Worm (Caenorhabditis elegans): Measurements from ENCODE around the gene F56D6.20.
"Not testable (repeated sequence)": the region's sequence is repeated elsewhere in the genome, so short reads cannot be mapped to it uniquely, and the experiment has no call there.

The F56D6.20 gene

ce11 chrIV:3921898-3922297 is 9.2 kb downstream of the F56D6.20 start, which contains the start of gene clec-67:
Gene clec-67 (plus strand): TSS chrIV:3922165.
- TF ChIP-seq aly-1 (tag; optimal IDR thresholded peaks at IDR 0.05) (no peak), ceh-36 (tag; optimal IDR thresholded peaks at IDR 0.05) (no peak), ama-1 (optimal IDR thresholded peaks at IDR 0.05) (no peak), ceh-13 (GFP tag; optimal IDR thresholded peaks at IDR 0.05) (no peak), tbx-11 (GFP tag; IDR thresholded peaks at IDR 0.05) (no peak), sea-1 (GFP tag; conservative IDR thresholded peaks at IDR 0.05) (no peak), F13C5.2 (tag; optimal IDR thresholded peaks at IDR 0.05) (no peak), hmbx-1 (tag; optimal IDR thresholded peaks at IDR 0.05) (no peak), ets-7 (tag; optimal IDR thresholded peaks at IDR 0.05) (no peak), tbx-37 (GFP tag; conservative IDR thresholded peaks at IDR 0.05) (no peak), flt-1 (GFP tag; IDR thresholded peaks at IDR 0.05) (no peak), B0310.2 (tag; optimal IDR thresholded peaks at IDR 0.05) (no peak), tra-4 (tag; optimal IDR thresholded peaks at IDR 0.05) (no peak)

ce11 chrIV:3926117-3926516 is 13.4 kb downstream of the F56D6.20 start, which contains the start of gene clec-68:
Gene clec-68 (plus strand): TSS chrIV:3926417.
- TF ChIP-seq ets-7 (tag; optimal IDR thresholded peaks at IDR 0.05) (no peak), scrt-1 (GFP tag; IDR thresholded peaks at IDR 0.05) (no peak), ceh-36 (tag; optimal IDR thresholded peaks at IDR 0.05) (no peak), tbx-11 (GFP tag; IDR thresholded peaks at IDR 0.05) (no peak), tra-4 (tag; optimal IDR thresholded peaks at IDR 0.05) (no peak), tbx-37 (GFP tag; conservative IDR thresholded peaks at IDR 0.05) (no peak), ama-1 (optimal IDR thresholded peaks at IDR 0.05) (no peak), aly-1 (tag; optimal IDR thresholded peaks at IDR 0.05) (no peak), sea-1 (GFP tag; conservative IDR thresholded peaks at IDR 0.05) (no peak), ceh-13 (GFP tag; optimal IDR thresholded peaks at IDR 0.05) (no peak), hmg-4 (GFP tag; optimal IDR thresholded peaks at IDR 0.05) (no peak), pes-1 (GFP tag; IDR thresholded peaks at IDR 0.05) (no peak), hnd-1 (tag; optimal IDR thresholded peaks at IDR 0.05) (no peak), B0310.2 (tag; optimal IDR thresholded peaks at IDR 0.05) (no peak), hmbx-1 (tag; optimal IDR thresholded peaks at IDR 0.05) (no peak), F13C5.2 (tag; optimal IDR thresholded peaks at IDR 0.05) (no peak)

- TF ChIP-seq ama-1 (optimal IDR thresholded peaks at IDR 0.05); tra-4 (tag; optimal IDR thresholded peaks at IDR 0.05); tbx-11 (GFP tag; IDR thresholded peaks at IDR 0.05): not testable (repeated sequence)
Observed at ce11 chrIV:3932408-3932807, 19.7 kb downstream of the F56D6.20 start, which contains the start of gene clec-70. Gene clec-70 (plus strand): TSS chrIV:3932708.

- no peak for TF ChIP-seq tbx-37 (GFP tag; conservative IDR thresholded peaks at IDR 0.05)
- TF ChIP-seq aly-1 (tag; optimal IDR thresholded peaks at IDR 0.05), result no peak
- no peak for TF ChIP-seq tra-4 (tag; optimal IDR thresholded peaks at IDR 0.05)
Observed at ce11 chrIV:3937097-3937496, 24.4 kb downstream of the F56D6.20 start, which contains the start of gene clec-71. Gene clec-71 (plus strand): TSS chrIV:3937458.

ce11 chrIV:3941658-3942328 is 29.1 kb downstream of the F56D6.20 start, which contains the start of gene clec-174:
Gene clec-174 (minus strand): TSS chrIV:3941708.
- TF ChIP-seq pes-1 (GFP tag; IDR thresholded peaks at IDR 0.05) (no peak), hmbx-1 (tag; optimal IDR thresholded peaks at IDR 0.05) (no peak), ceh-36 (tag; optimal IDR thresholded peaks at IDR 0.05) (no peak), ets-7 (tag; optimal IDR thresholded peaks at IDR 0.05) (no peak), tbx-37 (GFP tag; conservative IDR thresholded peaks at IDR 0.05) (no peak), F13C5.2 (tag; optimal IDR thresholded peaks at IDR 0.05) (no peak), B0310.2 (tag; optimal IDR thresholded peaks at IDR 0.05) (no peak), ama-1 (optimal IDR thresholded peaks at IDR 0.05) (no peak), scrt-1 (GFP tag; IDR thresholded peaks at IDR 0.05) (no peak)

ce11 chrIV:3943003-3943402 is 30.3 kb downstream of the F56D6.20 start, which contains the start of gene Y46C8AL.11:
Gene Y46C8AL.11 (plus strand): TSS chrIV:3943303.
- TF ChIP-seq hmbx-1 (tag; optimal IDR thresholded peaks at IDR 0.05) (no peak), tbx-37 (GFP tag; conservative IDR thresholded peaks at IDR 0.05) (no peak), tbx-11 (GFP tag; IDR thresholded peaks at IDR 0.05) (no peak), sea-1 (GFP tag; conservative IDR thresholded peaks at IDR 0.05) (no peak), scrt-1 (GFP tag; IDR thresholded peaks at IDR 0.05) (no peak), ceh-36 (tag; optimal IDR thresholded peaks at IDR 0.05) (no peak), aly-1 (tag; optimal IDR thresholded peaks at IDR 0.05) (no peak), ama-1 (optimal IDR thresholded peaks at IDR 0.05) (no peak), F13C5.2 (tag; optimal IDR thresholded peaks at IDR 0.05) (no peak), ceh-13 (GFP tag; optimal IDR thresholded peaks at IDR 0.05) (no peak)

- TF ChIP-seq F13C5.2 (tag; optimal IDR thresholded peaks at IDR 0.05) (no peak), flt-1 (GFP tag; IDR thresholded peaks at IDR 0.05) (no peak), hmbx-1 (tag; optimal IDR thresholded peaks at IDR 0.05) (no peak), ceh-13 (GFP tag; optimal IDR thresholded peaks at IDR 0.05) (no peak), B0310.2 (tag; optimal IDR thresholded peaks at IDR 0.05) (no peak), hmg-4 (GFP tag; optimal IDR thresholded peaks at IDR 0.05) (no peak), sea-1 (GFP tag; conservative IDR thresholded peaks at IDR 0.05) (no peak), tbx-37 (GFP tag; conservative IDR thresholded peaks at IDR 0.05) (no peak), pes-1 (GFP tag; IDR thresholded peaks at IDR 0.05) (no peak), hnd-1 (tag; optimal IDR thresholded peaks at IDR 0.05) (no peak), tbx-11 (GFP tag; IDR thresholded peaks at IDR 0.05) (no peak), ama-1 (optimal IDR thresholded peaks at IDR 0.05) (no peak), tra-4 (tag; optimal IDR thresholded peaks at IDR 0.05) (no peak), scrt-1 (GFP tag; IDR thresholded peaks at IDR 0.05) (no peak), ets-7 (tag; optimal IDR thresholded peaks at IDR 0.05) (no peak), ceh-36 (tag; optimal IDR thresholded peaks at IDR 0.05) (no peak), aly-1 (tag; optimal IDR thresholded peaks at IDR 0.05) (no peak)
Observed at ce11 chrIV:3944459-3944858, 31.8 kb downstream of the F56D6.20 start, which contains the start of gene clec-72. Gene clec-72 (plus strand): TSS chrIV:3944816.
